Worm (Caenorhabditis elegans) whole organism, midembryonic: ENCODE data around the gene lig-4.

Experiments used
- T22C8.4 ChIP-seq: fragments of 200-800 bp; sonication (Bioruptor generic); IDR thresholded peaks from 2 replicates; pipeline ENCODE4 v1.3.6; 2022; ENCODE audit warnings: missing genetic modification characterization, missing compliant biosample characterization
- cog-1 ChIP-seq: sonication (generic microtip); optimal IDR thresholded peaks from 2 replicates; lab custom pipeline; 2016; ENCODE audit warnings: missing genetic modification characterization, missing compliant biosample characterization
- med-1 ChIP-seq: sonication (generic microtip); optimal IDR thresholded peaks from 2 replicates; lab custom pipeline; 2017; ENCODE audit warnings: missing genetic modification characterization, mild to moderate bottlenecking, missing compliant biosample characterization, antibody characterized with exemption, missing genetic modification reagents; ENCODE audit not compliant: insufficient read depth
- ref-1 ChIP-seq: fragments of 200-800 bp; sonication (Bioruptor generic); conservative IDR thresholded peaks from 2 replicates; pipeline ENCODE4 v1.3.6; 2022; ENCODE audit warnings: missing genetic modification reagents, missing genetic modification characterization, missing compliant biosample characterization
- tab-1 ChIP-seq: fragments of 200-800 bp; sonication (Bioruptor generic); IDR thresholded peaks from 2 replicates; pipeline ENCODE4 v1.3.6; 2022; ENCODE audit warnings: missing genetic modification characterization, missing compliant biosample characterization
- ztf-23 ChIP-seq: fragments of 200-800 bp; sonication (Bioruptor generic); IDR thresholded peaks from 2 replicates; pipeline ENCODE4 v1.3.6; 2022; ENCODE audit warnings: missing genetic modification reagents, missing genetic modification characterization, missing compliant biosample characterization
- ztf-29 ChIP-seq: fragments of 200-800 bp; sonication (Bioruptor generic); IDR thresholded peaks from 2 replicates; pipeline ENCODE4 v1.3.6; 2022; ENCODE audit warnings: missing genetic modification reagents, missing genetic modification characterization, missing compliant biosample characterization

DNA sequence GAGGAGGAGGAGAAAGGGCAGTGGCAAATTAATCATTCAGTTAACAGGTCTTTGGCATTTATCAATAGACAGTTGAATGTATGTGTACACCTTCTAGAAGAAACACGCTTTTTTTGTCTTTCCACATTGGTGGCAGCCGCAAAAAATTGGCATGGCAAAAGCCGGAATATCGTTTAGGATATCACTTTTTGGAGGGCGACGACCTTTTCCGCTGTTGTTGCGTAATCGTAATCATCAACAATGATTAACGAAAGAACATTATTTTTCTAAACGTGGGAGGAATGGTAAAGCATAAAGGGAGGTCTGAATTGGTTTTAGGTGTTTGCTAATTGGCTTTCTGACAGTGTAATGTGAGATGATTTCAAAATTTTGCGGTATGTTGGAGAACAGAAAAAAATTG lies 29.3 kb upstream of the lig-4 start:
- TF ChIP-seq cog-1 (tag; lab: Kevin White, UChicago): no peak
- TF ChIP-seq ztf-29 (GFP tag; lab: Robert Waterston, UW): no peak
- TF ChIP-seq med-1 (GFP tag; lab: Kevin White, UChicago): no peak
- TF ChIP-seq ztf-23 (GFP tag; lab: Robert Waterston, UW): no peak
- TF ChIP-seq tab-1 (GFP tag; lab: Robert Waterston, UW): no peak
- no peak for TF ChIP-seq T22C8.4 (GFP tag; lab: Robert Waterston, UW)
- no peak for TF ChIP-seq ref-1 (GFP tag; lab: Robert Waterston, UW)
